Worm (Caenorhabditis elegans): Measurements from ENCODE around the gene arrd-19.

The arrd-19 gene

ce11 chrV:3312067-3312666, 3.1 kb downstream of the arrd-19 start, which contains the start of gene arrd-18:
Gene arrd-18 (minus strand): TSS chrV:3312117.
- TF ChIP-seq snpc-1.2 (GFP tag; IDR thresholded peaks at IDR 0.05) (no peak; the same call in 1 of the 2 replicates), mdl-1 (tag; optimal IDR thresholded peaks at IDR 0.05) (peak in 1 of 2 experiments; percentile 51), duxl-1 (tag; optimal IDR thresholded peaks at IDR 0.05; ENCODE audit: poor library complexity) (no peak), F44E2.7 (GFP tag; IDR thresholded peaks at IDR 0.05) (no peak), nhr-28 (tag; optimal IDR thresholded peaks at IDR 0.05) (peak; percentile 56), set-16 (GFP tag; IDR thresholded peaks at IDR 0.05) (no peak), madf-9 (GFP tag; conservative IDR thresholded peaks at IDR 0.05) (no peak), arid-1 (GFP tag; conservative IDR thresholded peaks at IDR 0.05) (no peak), hif-1 (tag; optimal IDR thresholded peaks at IDR 0.05) (no peak), hlh-30 (tag; optimal IDR thresholded peaks at IDR 0.05; ENCODE audit: insufficient read depth) (no peak), spr-3 (GFP tag; optimal IDR thresholded peaks at IDR 0.05) (no peak), T20F7.1 (GFP tag; optimal IDR thresholded peaks at IDR 0.05) (no peak), attf-4 (tag; optimal IDR thresholded peaks at IDR 0.05) (no peak), lin-13 (GFP tag; optimal IDR thresholded peaks at IDR 0.05) (no peak), Y75B8A.6 (GFP tag; IDR thresholded peaks at IDR 0.05) (no peak), ctbp-1 (GFP tag; IDR thresholded peaks at IDR 0.05) (peak; percentile 59), jun-1 (tag; optimal IDR thresholded peaks at IDR 0.05) (no peak), fos-1 (tag; optimal IDR thresholded peaks at IDR 0.05) (no peak), gei-8 (GFP tag; optimal IDR thresholded peaks at IDR 0.05) (no peak), nhr-11 (tag; optimal IDR thresholded peaks at IDR 0.05) (peak; percentile 4), nhr-111 (GFP tag; optimal IDR thresholded peaks at IDR 0.05) (no peak), Y48G9A.11 (GFP tag; IDR thresholded peaks at IDR 0.05) (no peak), D1046.2 (GFP tag; IDR thresholded peaks at IDR 0.05) (no peak), mxl-2 (GFP tag; conservative IDR thresholded peaks at IDR 0.05) (no peak), dve-1 (tag; optimal IDR thresholded peaks at IDR 0.05; ENCODE audit: insufficient read depth) (no peak), nhr-77 (tag; optimal IDR thresholded peaks at IDR 0.05) (peak; percentile 43), dpl-1 (GFP tag; optimal IDR thresholded peaks at IDR 0.05) (no peak), zfp-3 (GFP tag; conservative IDR thresholded peaks at IDR 0.05) (no peak), tra-1 (GFP tag; IDR thresholded peaks at IDR 0.05) (0 out of 2 replicates have a peak, but pooled peaks have one; percentile 10), F26F4.8 (GFP tag; conservative IDR thresholded peaks at IDR 0.05) (no peak), hmg-1.1 (GFP tag; IDR thresholded peaks at IDR 0.05) (peak; percentile 83), daf-16 (GFP tag; optimal IDR thresholded peaks at IDR 0.05) (no peak), daf-16 (tag; optimal IDR thresholded peaks at IDR 0.05) (no peak), nhr-48 (tag; optimal IDR thresholded peaks at IDR 0.05) (peak; percentile 70), dmd-6 (GFP tag; IDR thresholded peaks at IDR 0.05) (no peak; the same call in 1 of the 2 replicates), lsy-2 (tag; optimal IDR thresholded peaks at IDR 0.05) (no peak), aha-1 (tag) (peak; percentile 78), mep-1 (tag; optimal IDR thresholded peaks at IDR 0.05) (no peak), dmd-8 (GFP tag; IDR thresholded peaks at IDR 0.05) (no peak), ztf-7 (tag; optimal IDR thresholded peaks at IDR 0.05) (no peak), hlh-11 (tag; optimal IDR thresholded peaks at IDR 0.05) (peak; percentile 73), ceh-32 (tag; optimal IDR thresholded peaks at IDR 0.05; ENCODE audit: poor library complexity) (no peak), nhr-102 (tag; optimal IDR thresholded peaks at IDR 0.05) (no peak), lin-29 (GFP tag; IDR thresholded peaks at IDR 0.05) (no peak), daf-12 (tag; optimal IDR thresholded peaks at IDR 0.05) (no peak), zip-2 (tag; optimal IDR thresholded peaks at IDR 0.05) (no peak), lim-7 (GFP tag; IDR thresholded peaks at IDR 0.05) (no peak), php-3 (GFP tag; IDR thresholded peaks at IDR 0.05) (peak; percentile 18; the same call in 1 of the 2 replicates), nhr-6 (tag; optimal IDR thresholded peaks at IDR 0.05) (no peak), ceh-44 (GFP tag; IDR thresholded peaks at IDR 0.05) (no peak), F49E8.2 (tag; optimal IDR thresholded peaks at IDR 0.05; ENCODE audit: borderline replicate concordance) (no peak)
